Worm (Caenorhabditis elegans): Measurements from ENCODE around the gene nspc-18.

ce11 chrX:14545543-14545942 lies 18.1 kb upstream of the nspc-18 start, which contains the start of gene enri-2:
- TF ChIP-seq snpc-4 (tag; optimal IDR thresholded peaks at IDR 0.05) (no peak), nhr-28 (tag; optimal IDR thresholded peaks at IDR 0.05) (no peak)

All from whole organism, mixed stage, embryonic.